Fruit fly (Drosophila melanogaster) S2 (cell line): ENCODE data around the gene CG11444.

Source experiments
- CG8478 ChIP-seq: fragments of >200 bp; optimal IDR thresholded peaks from 2 replicates; lab custom pipeline; 2018
- CTCF ChIP-seq, 2 experiments: fragments of >200 bp; optimal IDR thresholded peaks; 2 replicates each; lab custom pipeline; 2018

The CG11444 gene

dm6 chrX:4553999-4554398 is at the start of gene CG11444:
Gene CG11444 (minus strand): TSS chrX:4554398.
- TF ChIP-seq CTCF (optimal IDR thresholded peaks at IDR 0.05; lab: Kevin White, UChicago) (peak; percentile 95 to 97), CG8478 (no peak)

- no peak for TF ChIP-seq CG8478
- no peak for TF ChIP-seq CTCF (optimal IDR thresholded peaks at IDR 0.05; lab: Kevin White, UChicago)
Observed at dm6 chrX:4599897-4600469, 45.8 kb upstream of the CG11444 start.

- TF ChIP-seq CTCF (optimal IDR thresholded peaks at IDR 0.05; lab: Kevin White, UChicago), result no peak
- no peak for TF ChIP-seq CG8478
Observed at dm6 chrX:4596467-4597183, 42.4 kb upstream of the CG11444 start.

dm6 chrX:4592258-4592657 is 38.1 kb upstream of the CG11444 start:
- no peak for TF ChIP-seq CG8478
- TF ChIP-seq CTCF (optimal IDR thresholded peaks at IDR 0.05; lab: Kevin White, UChicago), result no peak

- TF ChIP-seq CTCF (optimal IDR thresholded peaks at IDR 0.05; lab: Kevin White, UChicago) (no peak), CG8478 (no peak)
Observed at dm6 chrX:4590772-4591064, 36.5 kb upstream of the CG11444 start.

dm6 chrX:4589951-4590771 is 36.0 kb upstream of the CG11444 start:
- TF ChIP-seq CG8478 (no peak), CTCF (optimal IDR thresholded peaks at IDR 0.05; lab: Kevin White, UChicago) (no peak)

- TF ChIP-seq CG8478 (no peak), CTCF (optimal IDR thresholded peaks at IDR 0.05; lab: Kevin White, UChicago) (no peak)
Observed at dm6 chrX:4588981-4589380, 34.8 kb upstream of the CG11444 start.

dm6 chrX:4587584-4587983 is 33.4 kb upstream of the CG11444 start:
- no peak for TF ChIP-seq CTCF (optimal IDR thresholded peaks at IDR 0.05; lab: Kevin White, UChicago)
- TF ChIP-seq CG8478, result no peak

dm6 chrX:4582422-4582821 is 28.2 kb upstream of the CG11444 start:
- TF ChIP-seq CG8478 (no peak), CTCF (optimal IDR thresholded peaks at IDR 0.05; lab: Kevin White, UChicago) (no peak)

- no peak for TF ChIP-seq CG8478
- TF ChIP-seq CTCF (optimal IDR thresholded peaks at IDR 0.05; lab: Kevin White, UChicago), result no peak
Observed at dm6 chrX:4581769-4582168, 27.6 kb upstream of the CG11444 start.

dm6 chrX:4573971-4574370 is 19.8 kb upstream of the CG11444 start:
- TF ChIP-seq CTCF (optimal IDR thresholded peaks at IDR 0.05; lab: Kevin White, UChicago) (no peak), CG8478 (no peak)

- no peak for TF ChIP-seq CTCF (optimal IDR thresholded peaks at IDR 0.05; lab: Kevin White, UChicago)
- no peak for TF ChIP-seq CG8478
Observed at dm6 chrX:4571829-4572228, 17.6 kb upstream of the CG11444 start, which contains the start of gene CG12684. Gene CG12684 (minus strand): TSS chrX:4571929.

dm6 chrX:4564962-4565361 is 10.8 kb upstream of the CG11444 start:
- TF ChIP-seq CG8478 (no peak), CTCF (optimal IDR thresholded peaks at IDR 0.05; lab: Kevin White, UChicago) (no peak)

- TF ChIP-seq CTCF (optimal IDR thresholded peaks at IDR 0.05; lab: Kevin White, UChicago), result no peak
- TF ChIP-seq CG8478, result no peak
Observed at dm6 chrX:4563980-4564379, 9.8 kb upstream of the CG11444 start.

dm6 chrX:4560182-4560845 is 6.1 kb upstream of the CG11444 start:
- TF ChIP-seq CG8478, result no peak
- TF ChIP-seq CTCF (optimal IDR thresholded peaks at IDR 0.05; lab: Kevin White, UChicago), result peak; percentile 79

dm6 chrX:4557772-4558171 is 3.6 kb upstream of the CG11444 start, which contains the start of gene CG3546:
Gene CG3546 (plus strand): TSS chrX:4558072.
- TF ChIP-seq CG8478, result no peak
- TF ChIP-seq CTCF (optimal IDR thresholded peaks at IDR 0.05; lab: Kevin White, UChicago), result no peak
